Fruit fly (Drosophila melanogaster) whole organism, embryonic: ENCODE measurements around the gene Jhbp16.
A peak's percentile ranks its signal among the peaks of the same experiment; 100 is the strongest.

ENCODE experiments used
- Antp ChIP-seq: fragments of 200-800 bp; sonication (Bioruptor generic); optimal IDR thresholded peaks from 3 replicates; lab custom pipeline; 2016; ENCODE audit warnings: missing biosample characterization, missing genetic modification characterization
- C15 ChIP-seq: fragments of 200-800 bp; sonication (Bioruptor generic); IDR thresholded peaks from 3 replicates; pipeline ENCODE4 v1.3.6; 2022; ENCODE audit warnings: missing biosample characterization, missing genetic modification characterization
- CG11696 ChIP-seq: fragments of 200-800 bp; sonication (Bioruptor generic); IDR thresholded peaks from 2 replicates; pipeline ENCODE4 v1.3.6; 2022; ENCODE audit warnings: missing biosample characterization, missing genetic modification characterization
- CG12155 ChIP-seq: fragments of 200-800 bp; sonication (Bioruptor generic); optimal IDR thresholded peaks from 3 replicates; lab custom pipeline; 2016; ENCODE audit warnings: missing biosample characterization, missing genetic modification characterization
- CG1602 ChIP-seq: fragments of 200-800 bp; sonication (Bioruptor generic); optimal IDR thresholded peaks from 3 replicates; lab custom pipeline; 2016; ENCODE audit warnings: missing biosample characterization, missing genetic modification characterization
- CG17802 ChIP-seq: fragments of 200-800 bp; sonication (Bioruptor generic); optimal IDR thresholded peaks from 2 replicates; lab custom pipeline; 2018; ENCODE audit warnings: missing biosample characterization, mild to moderate bottlenecking, missing genetic modification characterization, moderate library complexity
- CG1832 ChIP-seq: fragments of 200-800 bp; sonication (Bioruptor generic); optimal IDR thresholded peaks from 2 replicates; lab custom pipeline; 2017; ENCODE audit warnings: missing biosample characterization, mild to moderate bottlenecking, missing genetic modification characterization, inconsistent platforms
- CG2129 ChIP-seq: fragments of 200-800 bp; sonication (Bioruptor generic); IDR thresholded peaks from 2 replicates; pipeline ENCODE4 v1.3.6; 2022; ENCODE audit warnings: missing biosample characterization, missing genetic modification characterization; ENCODE audit not compliant: partially characterized antibody
- CG2199 ChIP-seq: fragments of 200-800 bp; sonication (Bioruptor generic); IDR thresholded peaks from 3 replicates; pipeline ENCODE4 v1.3.6; 2022; ENCODE audit warnings: missing biosample characterization, missing genetic modification characterization
- CG30403 ChIP-seq: fragments of 200-800 bp; sonication (Bioruptor generic); optimal IDR thresholded peaks from 3 replicates; lab custom pipeline; 2016; ENCODE audit warnings: missing biosample characterization, missing genetic modification characterization
- CG31441 ChIP-seq: fragments of 200-800 bp; sonication (Bioruptor generic); IDR thresholded peaks from 2 replicates; pipeline ENCODE4 v1.3.6; 2022; ENCODE audit warnings: missing biosample characterization, missing genetic modification characterization
- CG3163 ChIP-seq: fragments of 200-800 bp; sonication (Bioruptor generic); optimal IDR thresholded peaks from 3 replicates; lab custom pipeline; 2016; ENCODE audit warnings: missing biosample characterization, missing genetic modification characterization
- CG4282 ChIP-seq: fragments of 200-800 bp; sonication (Bioruptor generic); optimal IDR thresholded peaks from 2 replicates; lab custom pipeline; 2016; ENCODE audit warnings: missing biosample characterization, missing genetic modification characterization
- CG4854 ChIP-seq: fragments of 200-800 bp; sonication (Bioruptor generic); optimal IDR thresholded peaks from 2 replicates; lab custom pipeline; 2016; ENCODE audit warnings: missing biosample characterization, missing genetic modification characterization, inconsistent platforms
- CG6272 ChIP-seq: fragments of 200-800 bp; sonication (Bioruptor generic); IDR thresholded peaks from 2 replicates; pipeline ENCODE4 v1.3.6; 2022; ENCODE audit warnings: missing biosample characterization, missing genetic modification characterization
- CG6683 ChIP-seq: fragments of 200-800 bp; sonication (Bioruptor generic); optimal IDR thresholded peaks from 2 replicates; lab custom pipeline; 2017; ENCODE audit warnings: missing biosample characterization, mild to moderate bottlenecking, missing genetic modification characterization, missing genetic modification reagents
- CG7987 ChIP-seq: fragments of 200-800 bp; sonication (Bioruptor generic); optimal IDR thresholded peaks from 2 replicates; lab custom pipeline; 2018; ENCODE audit warnings: missing biosample characterization, mild to moderate bottlenecking, missing genetic modification characterization, moderate library complexity
- CG8089 ChIP-seq: fragments of 200-800 bp; sonication (Bioruptor generic); optimal IDR thresholded peaks from 3 replicates; lab custom pipeline; 2016; ENCODE audit warnings: missing biosample characterization, missing genetic modification characterization
- CG8388 ChIP-seq: fragments of 200-800 bp; sonication (Bioruptor generic); optimal IDR thresholded peaks from 2 replicates; lab custom pipeline; 2019; ENCODE audit warnings: missing biosample characterization, mild to moderate bottlenecking, missing genetic modification characterization, moderate library complexity
- CG9437 ChIP-seq: fragments of 200-800 bp; sonication (Bioruptor generic); optimal IDR thresholded peaks from 2 replicates; lab custom pipeline; 2018; ENCODE audit warnings: missing biosample characterization, mild to moderate bottlenecking, missing genetic modification characterization
- Camta ChIP-seq: fragments of 200-800 bp; sonication (Bioruptor generic); optimal IDR thresholded peaks from 2 replicates; lab custom pipeline; 2016; ENCODE audit warnings: missing biosample characterization, missing genetic modification characterization
- GATAe ChIP-seq: fragments of 200-800 bp; sonication (Bioruptor generic); conservative IDR thresholded peaks from 2 replicates; pipeline ENCODE4 v1.3.6; 2022; ENCODE audit warnings: missing biosample characterization, missing genetic modification characterization
- H2.0 ChIP-seq: fragments of 200-800 bp; sonication (Bioruptor generic); IDR thresholded peaks from 2 replicates; pipeline ENCODE4 v1.3.6; 2022; ENCODE audit warnings: missing biosample characterization, missing genetic modification characterization
- Hmr ChIP-seq: fragments of 200-800 bp; sonication (Bioruptor generic); optimal IDR thresholded peaks from 3 replicates; lab custom pipeline; 2017; ENCODE audit warnings: mild to moderate bottlenecking, missing biosample characterization, missing genetic modification reagents, missing genetic modification characterization
- Hr3 ChIP-seq: fragments of 200-800 bp; sonication (Bioruptor generic); optimal IDR thresholded peaks from 3 replicates; lab custom pipeline; 2016; ENCODE audit warnings: missing biosample characterization, missing genetic modification characterization
- MESR4 ChIP-seq: fragments of 200-800 bp; sonication (Bioruptor generic); optimal IDR thresholded peaks from 2 replicates; lab custom pipeline; 2018; ENCODE audit warnings: missing biosample characterization, mild to moderate bottlenecking, missing genetic modification characterization, moderate library complexity
- Myb ChIP-seq: fragments of 200-800 bp; sonication (Bioruptor generic); optimal IDR thresholded peaks from 2 replicates; lab custom pipeline; 2016; ENCODE audit warnings: missing biosample characterization, missing genetic modification characterization
- Nf-YB ChIP-seq: fragments of 200-800 bp; sonication (Bioruptor generic); optimal IDR thresholded peaks from 3 replicates; lab custom pipeline; 2019; ENCODE audit warnings: missing biosample characterization, mild to moderate bottlenecking, missing genetic modification characterization, moderate library complexity
- Six4 ChIP-seq: fragments of 200-800 bp; sonication (Bioruptor generic); optimal IDR thresholded peaks from 2 replicates; lab custom pipeline; 2016; ENCODE audit warnings: missing biosample characterization, missing genetic modification characterization
- Sox102F ChIP-seq: fragments of 200-800 bp; sonication (Bioruptor generic); optimal IDR thresholded peaks from 2 replicates; lab custom pipeline; 2018; ENCODE audit warnings: missing biosample characterization, mild to moderate bottlenecking, missing genetic modification characterization, moderate library complexity
- Spps ChIP-seq: fragments of 200-800 bp; sonication (Bioruptor generic); optimal IDR thresholded peaks from 2 replicates; lab custom pipeline; 2018; ENCODE audit warnings: missing biosample characterization, mild to moderate bottlenecking, missing genetic modification characterization
- Ssrp ChIP-seq: fragments of 200-800 bp; sonication (Bioruptor generic); optimal IDR thresholded peaks from 2 replicates; lab custom pipeline; 2018; ENCODE audit warnings: missing biosample characterization, mild to moderate bottlenecking, missing genetic modification characterization, moderate library complexity
- Xbp1 ChIP-seq: fragments of 200-800 bp; sonication (Bioruptor generic); optimal IDR thresholded peaks from 3 replicates; lab custom pipeline; 2016; ENCODE audit warnings: missing biosample characterization, mild to moderate bottlenecking, missing genetic modification characterization
- ab ChIP-seq: fragments of 200-800 bp; sonication (Bioruptor generic); optimal IDR thresholded peaks from 2 replicates; lab custom pipeline; 2016; ENCODE audit warnings: missing biosample characterization, missing genetic modification characterization
- abd-A ChIP-seq: fragments of 200-800 bp; sonication (Bioruptor generic); optimal IDR thresholded peaks from 3 replicates; lab custom pipeline; 2019; ENCODE audit warnings: missing biosample characterization, mild to moderate bottlenecking, missing genetic modification characterization, moderate library complexity
- cato ChIP-seq: fragments of 200-800 bp; sonication (Bioruptor generic); optimal IDR thresholded peaks from 2 replicates; lab custom pipeline; 2016; ENCODE audit warnings: missing biosample characterization, missing genetic modification characterization, borderline replicate concordance
- esg ChIP-seq: fragments of 200-800 bp; sonication (Bioruptor generic); conservative IDR thresholded peaks from 2 replicates; pipeline ENCODE4 v1.3.6; 2022; ENCODE audit warnings: missing biosample characterization, missing genetic modification characterization
- eve ChIP-seq, 2 experiments: fragments of >200 bp; optimal IDR thresholded peaks; 2 replicates each; lab custom pipeline; 2017; ENCODE audit warnings: missing biosample characterization in 2 of 2, missing genetic modification characterization in 2 of 2
- fd3F ChIP-seq: fragments of 200-800 bp; sonication (Bioruptor generic); optimal IDR thresholded peaks from 2 replicates; lab custom pipeline; 2018; ENCODE audit warnings: missing biosample characterization, mild to moderate bottlenecking, missing genetic modification characterization, moderate library complexity
- gfzf ChIP-seq: fragments of 200-800 bp; sonication (Bioruptor generic); optimal IDR thresholded peaks from 2 replicates; lab custom pipeline; 2016; ENCODE audit warnings: missing biosample characterization, mild to moderate bottlenecking, missing genetic modification characterization, moderate library complexity
- hkb ChIP-seq, 2 experiments: fragments of 200-800 bp in 1 of 2; fragments of >200 bp in 1 of 2; sonication (Bioruptor generic) in 1 of 2; IDR thresholded peaks in 1 of 2; optimal IDR thresholded peaks in 1 of 2; 2 replicates each; pipeline versions ENCODE4 v1.3.6 to Lab custom; 2017 to 2022; ENCODE audit warnings: missing biosample characterization in 1 of 2, missing genetic modification characterization in 1 of 2
- kah ChIP-seq: fragments of 200-800 bp; sonication (Bioruptor generic); optimal IDR thresholded peaks from 2 replicates; lab custom pipeline; 2018; ENCODE audit warnings: missing biosample characterization, mild to moderate bottlenecking, missing genetic modification characterization
- lbe ChIP-seq: fragments of 200-800 bp; sonication (Bioruptor generic); optimal IDR thresholded peaks from 2 replicates; lab custom pipeline; 2016; ENCODE audit warnings: missing biosample characterization, mild to moderate bottlenecking, missing genetic modification characterization
- nau ChIP-seq: fragments of 200-800 bp; sonication (Bioruptor generic); optimal IDR thresholded peaks from 3 replicates; lab custom pipeline; 2017; ENCODE audit warnings: missing biosample characterization, mild to moderate bottlenecking, missing genetic modification characterization, missing genetic modification reagents
- pho ChIP-seq: fragments of 200-800 bp; sonication (Bioruptor generic); optimal IDR thresholded peaks from 2 replicates; lab custom pipeline; 2016; ENCODE audit warnings: missing biosample characterization, missing genetic modification characterization
- scrt ChIP-seq: fragments of 200-800 bp; sonication (Bioruptor generic); optimal IDR thresholded peaks from 2 replicates; lab custom pipeline; 2018; ENCODE audit warnings: missing biosample characterization, mild to moderate bottlenecking, missing genetic modification characterization, moderate library complexity
- sna ChIP-seq: fragments of 200-800 bp; sonication (Bioruptor generic); IDR thresholded peaks from 2 replicates; pipeline ENCODE4 v1.3.6; 2022; ENCODE audit warnings: missing biosample characterization, missing genetic modification characterization; ENCODE audit not compliant: partially characterized antibody
- so ChIP-seq: fragments of 200-800 bp; sonication (Bioruptor generic); IDR thresholded peaks from 3 replicates; pipeline ENCODE4 v1.3.6; 2022; ENCODE audit warnings: missing biosample characterization, missing genetic modification characterization
- tgo ChIP-seq: fragments of 200-800 bp; sonication (Bioruptor generic); IDR thresholded peaks from 3 replicates; pipeline ENCODE4 v1.3.6; 2022; ENCODE audit warnings: missing biosample characterization, missing genetic modification characterization
- trh ChIP-seq: fragments of 200-800 bp; sonication (Bioruptor generic); optimal IDR thresholded peaks from 2 replicates; lab custom pipeline; 2016; ENCODE audit warnings: missing biosample characterization, missing genetic modification characterization

Gene Jhbp16

DNA sequence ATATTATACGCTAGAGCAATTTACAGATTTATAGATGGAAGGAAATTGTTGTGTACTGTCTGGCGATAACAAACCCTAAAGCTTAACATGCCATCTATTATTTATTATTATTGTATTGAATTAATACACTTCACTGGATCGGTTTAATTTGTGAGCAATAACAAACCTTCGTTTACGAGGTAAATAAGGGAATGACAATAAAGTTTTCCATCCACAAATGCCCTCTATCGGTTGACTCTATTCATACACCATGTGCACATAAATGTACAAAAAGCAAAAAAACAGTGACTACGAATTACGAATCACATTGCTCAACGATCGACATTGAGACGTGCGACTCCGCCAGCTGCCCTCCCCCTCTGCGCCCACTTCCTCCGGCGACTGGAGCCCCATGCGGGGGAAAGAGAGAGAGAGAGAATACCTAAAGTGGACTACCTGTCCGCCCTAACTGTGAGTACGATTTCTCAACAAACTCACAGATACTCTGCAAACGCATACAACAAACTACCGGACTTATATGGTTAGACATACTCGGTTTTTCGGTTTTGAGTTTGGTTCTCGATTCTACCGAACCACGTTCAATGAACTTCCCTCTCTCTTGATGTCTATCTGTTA lies 27.2 kb upstream of the Jhbp16 start (continued):
- TF ChIP-seq cato (GFP tag; lab: Kevin White, UChicago) (no peak), Hr3 (GFP tag; lab: Kevin White, UChicago) (no peak), CG1602 (GFP tag; lab: Kevin White, UChicago) (no peak), pho (no peak), CG31441 (GFP tag; lab: Robert Waterston, UW) (no peak), hkb (optimal IDR thresholded peaks at IDR 0.05; lab: Kevin White, UChicago) (no peak), hkb (GFP tag; IDR thresholded peaks at IDR 0.05; lab: Robert Waterston, UW) (peak; percentile 51; the same call in 1 of the 2 replicates), CG3163 (GFP tag; lab: Kevin White, UChicago) (no peak), scrt (GFP tag; lab: Kevin White, UChicago) (no peak), Hmr (peak; percentile 24), CG17802 (tag; lab: Kevin White, UChicago) (no peak), fd3F (peak; percentile 38), Camta (GFP tag; lab: Kevin White, UChicago) (no peak), Sox102F (GFP tag; lab: Kevin White, UChicago) (no peak), CG12155 (GFP tag; lab: Kevin White, UChicago) (no peak), Six4 (GFP tag; lab: Kevin White, UChicago) (no peak), Antp (GFP tag; lab: Kevin White, UChicago) (no peak), ab (GFP tag; lab: Kevin White, UChicago) (no peak), Xbp1 (GFP tag; lab: Kevin White, UChicago) (no peak), CG7987 (GFP tag; lab: Kevin White, UChicago) (no peak), CG8388 (GFP tag; lab: Kevin White, UChicago) (peak; percentile 67), lbe (no peak), CG4854 (GFP tag; lab: Kevin White, UChicago) (no peak), GATAe (GFP tag; lab: Robert Waterston, UW) (no peak), abd-A (peak; percentile 12), Nf-YB (no peak), Spps (tag; lab: Kevin White, UChicago) (no peak), CG11696 (GFP tag; lab: Robert Waterston, UW) (no peak), trh (GFP tag; lab: Kevin White, UChicago) (no peak), sna (no peak), CG1832 (GFP tag; lab: Kevin White, UChicago) (no peak), so (GFP tag; lab: Robert Waterston, UW) (peak; percentile 46; the same call in 1 of the 3 replicates), CG9437 (GFP tag; lab: Kevin White, UChicago) (no peak), Ssrp (no peak), CG2129 (GFP tag; lab: Robert Waterston, UW) (no peak), eve (GFP tag; optimal IDR thresholded peaks at IDR 0.05; lab: Kevin White, UChicago) (no peak), esg (GFP tag; lab: Robert Waterston, UW) (no peak), tgo (GFP tag; lab: Robert Waterston, UW) (peak; percentile 36; the same call in 1 of the 3 replicates), CG6272 (GFP tag; lab: Robert Waterston, UW) (no peak), C15 (GFP tag; lab: Robert Waterston, UW) (no peak), nau (GFP tag; lab: Kevin White, UChicago) (no peak), CG6683 (GFP tag; lab: Kevin White, UChicago) (no peak), MESR4 (GFP tag; lab: Kevin White, UChicago) (no peak), CG30403 (GFP tag; lab: Kevin White, UChicago) (no peak), kah (no peak), H2.0 (GFP tag; lab: Robert Waterston, UW) (no peak), CG2199 (peak; percentile 81; the same call in 1 of the 3 replicates), CG4282 (no peak), CG8089 (GFP tag; lab: Kevin White, UChicago) (no peak), gfzf (no peak), Myb (GFP tag; lab: Kevin White, UChicago) (no peak)
